Fruit fly (Drosophila melanogaster) whole organism, embryonic: ENCODE data around the gene Spn27A.

ENCODE experiments used
- Asciz ChIP-seq: fragments of 200-800 bp; sonication (Bioruptor generic); optimal IDR thresholded peaks from 2 replicates; lab custom pipeline; 2017; ENCODE audit warnings: missing biosample characterization, mild to moderate bottlenecking, missing genetic modification characterization, missing genetic modification reagents
- BEAF-32 ChIP-seq: fragments of 200-800 bp; sonication (Bioruptor generic); optimal IDR thresholded peaks from 3 replicates; lab custom pipeline; 2017; ENCODE audit warnings: missing biosample characterization, missing genetic modification characterization, mild to moderate bottlenecking, moderate library complexity, missing genetic modification reagents
- BtbVII ChIP-seq: fragments of 200-800 bp; sonication (Bioruptor generic); optimal IDR thresholded peaks from 3 replicates; lab custom pipeline; 2017; ENCODE audit warnings: missing biosample characterization, mild to moderate bottlenecking, missing genetic modification characterization
- CG10654 ChIP-seq: fragments of 200-800 bp; sonication (Bioruptor generic); optimal IDR thresholded peaks from 2 replicates; lab custom pipeline; 2016; ENCODE audit warnings: missing biosample characterization, missing genetic modification characterization
- CG11247 ChIP-seq: fragments of 200-800 bp; sonication (Bioruptor generic); IDR thresholded peaks from 2 replicates; pipeline ENCODE4 v1.3.6; 2022; ENCODE audit warnings: missing biosample characterization, missing genetic modification characterization
- CG11456 ChIP-seq: fragments of 200-800 bp; sonication (Bioruptor generic); IDR thresholded peaks from 3 replicates; pipeline ENCODE4 v1.3.6; 2022; ENCODE audit warnings: missing biosample characterization, missing genetic modification characterization
- CG11560 ChIP-seq: fragments of 200-800 bp; sonication (Bioruptor generic); IDR thresholded peaks from 3 replicates; pipeline ENCODE4 v1.3.6; 2022; ENCODE audit warnings: missing biosample characterization, missing genetic modification characterization
- CG14050 ChIP-seq: fragments of 200-800 bp; sonication (Bioruptor generic); IDR thresholded peaks from 3 replicates; pipeline ENCODE4 v1.3.6; 2022; ENCODE audit warnings: missing biosample characterization, missing genetic modification characterization
- CG16813 ChIP-seq: fragments of 200-800 bp; sonication (Bioruptor generic); IDR thresholded peaks from 3 replicates; pipeline ENCODE4 v1.3.6; 2022; ENCODE audit warnings: missing biosample characterization, missing genetic modification characterization; ENCODE audit not compliant: partially characterized antibody
- CG30431 ChIP-seq: fragments of 200-800 bp; sonication (Bioruptor generic); optimal IDR thresholded peaks from 2 replicates; lab custom pipeline; 2017; ENCODE audit warnings: missing biosample characterization, missing genetic modification characterization
- CG32532 ChIP-seq: fragments of 200-800 bp; sonication (Bioruptor generic); IDR thresholded peaks from 2 replicates; pipeline ENCODE4 v1.3.6; 2022; ENCODE audit warnings: missing biosample characterization, missing genetic modification characterization
- CG33213 ChIP-seq: fragments of 200-800 bp; sonication (Bioruptor generic); optimal IDR thresholded peaks from 3 replicates; lab custom pipeline; 2016; ENCODE audit warnings: missing biosample characterization, missing genetic modification characterization
- CG4617 ChIP-seq: fragments of 200-800 bp; sonication (Bioruptor generic); optimal IDR thresholded peaks from 3 replicates; lab custom pipeline; 2016; ENCODE audit warnings: missing biosample characterization, missing genetic modification characterization, borderline replicate concordance
- CG4820 ChIP-seq: fragments of 200-800 bp; sonication (Bioruptor generic); optimal IDR thresholded peaks from 3 replicates; lab custom pipeline; 2016; ENCODE audit warnings: missing biosample characterization, missing genetic modification characterization
- CG6175 ChIP-seq: fragments of 200-800 bp; sonication (Bioruptor generic); IDR thresholded peaks from 3 replicates; pipeline ENCODE4 v1.3.6; 2022; ENCODE audit warnings: missing biosample characterization, missing genetic modification characterization
- CG8388 ChIP-seq: fragments of 200-800 bp; sonication (Bioruptor generic); optimal IDR thresholded peaks from 2 replicates; lab custom pipeline; 2019; ENCODE audit warnings: missing biosample characterization, mild to moderate bottlenecking, missing genetic modification characterization, moderate library complexity
- Chrac-16 ChIP-seq: fragments of 200-800 bp; sonication (Bioruptor generic); optimal IDR thresholded peaks from 3 replicates; lab custom pipeline; 2016; ENCODE audit warnings: missing biosample characterization, missing genetic modification characterization
- D19B ChIP-seq: fragments of 200-800 bp; sonication (Bioruptor generic); optimal IDR thresholded peaks from 2 replicates; lab custom pipeline; 2017; ENCODE audit warnings: missing biosample characterization, mild to moderate bottlenecking, missing genetic modification characterization
- Dp ChIP-seq: fragments of 200-800 bp; sonication (Bioruptor generic); optimal IDR thresholded peaks from 2 replicates; lab custom pipeline; 2018; ENCODE audit warnings: missing biosample characterization, mild to moderate bottlenecking, missing genetic modification characterization, moderate library complexity
- Dref ChIP-seq: fragments of 200-800 bp; sonication (Bioruptor generic); IDR thresholded peaks from 2 replicates; pipeline ENCODE4 v1.3.6; 2022; ENCODE audit warnings: missing biosample characterization, missing genetic modification characterization
- Hmr ChIP-seq: fragments of 200-800 bp; sonication (Bioruptor generic); optimal IDR thresholded peaks from 3 replicates; lab custom pipeline; 2017; ENCODE audit warnings: mild to moderate bottlenecking, missing biosample characterization, missing genetic modification reagents, missing genetic modification characterization
- Jarid2 ChIP-seq: fragments of 200-800 bp; sonication (Bioruptor generic); optimal IDR thresholded peaks from 3 replicates; lab custom pipeline; 2017; ENCODE audit warnings: mild to moderate bottlenecking, missing biosample characterization, missing genetic modification reagents, missing genetic modification characterization
- Mrtf ChIP-seq: fragments of 200-800 bp; sonication (Bioruptor generic); IDR thresholded peaks from 3 replicates; pipeline ENCODE4 v1.3.6; 2022; ENCODE audit warnings: missing biosample characterization, missing genetic modification characterization
- NK7.1 ChIP-seq: fragments of 200-800 bp; sonication (Bioruptor generic); optimal IDR thresholded peaks from 3 replicates; lab custom pipeline; 2016; ENCODE audit warnings: missing biosample characterization, missing genetic modification characterization
- Neu2 ChIP-seq: fragments of 200-800 bp; sonication (Bioruptor generic); optimal IDR thresholded peaks from 3 replicates; lab custom pipeline; 2016; ENCODE audit warnings: missing biosample characterization, missing genetic modification characterization, borderline replicate concordance
- Poxn ChIP-seq: fragments of 200-800 bp; sonication (Bioruptor generic); IDR thresholded peaks from 2 replicates; pipeline ENCODE4 v1.3.6; 2022; ENCODE audit warnings: missing biosample characterization, missing genetic modification characterization
- Sox100B ChIP-seq: fragments of 200-800 bp; sonication (Bioruptor generic); optimal IDR thresholded peaks from 3 replicates; lab custom pipeline; 2018; ENCODE audit warnings: missing biosample characterization, mild to moderate bottlenecking, missing genetic modification characterization
- Taf1 ChIP-seq: fragments of 200-800 bp; sonication (Bioruptor generic); IDR thresholded peaks from 2 replicates; pipeline ENCODE4 v1.3.6; 2022; ENCODE audit warnings: missing biosample characterization, missing genetic modification characterization
- Xbp1 ChIP-seq: fragments of 200-800 bp; sonication (Bioruptor generic); optimal IDR thresholded peaks from 3 replicates; lab custom pipeline; 2016; ENCODE audit warnings: missing biosample characterization, mild to moderate bottlenecking, missing genetic modification characterization
- ash1 ChIP-seq: fragments of 200-800 bp; sonication (Bioruptor generic); optimal IDR thresholded peaks from 2 replicates; lab custom pipeline; 2018; ENCODE audit warnings: missing biosample characterization, mild to moderate bottlenecking, missing genetic modification characterization
- bigmax ChIP-seq: fragments of 200-800 bp; sonication (Bioruptor generic); optimal IDR thresholded peaks from 2 replicates; lab custom pipeline; 2018; ENCODE audit warnings: missing biosample characterization, mild to moderate bottlenecking, missing genetic modification characterization
- cato ChIP-seq: fragments of 200-800 bp; sonication (Bioruptor generic); optimal IDR thresholded peaks from 2 replicates; lab custom pipeline; 2016; ENCODE audit warnings: missing biosample characterization, missing genetic modification characterization, borderline replicate concordance
- esg ChIP-seq: fragments of 200-800 bp; sonication (Bioruptor generic); conservative IDR thresholded peaks from 2 replicates; pipeline ENCODE4 v1.3.6; 2022; ENCODE audit warnings: missing biosample characterization, missing genetic modification characterization
- exex ChIP-seq: fragments of 200-800 bp; sonication (Bioruptor generic); optimal IDR thresholded peaks from 4 replicates; lab custom pipeline; 2018; ENCODE audit warnings: missing biosample characterization, mild to moderate bottlenecking, missing genetic modification characterization, moderate library complexity
- fru ChIP-seq: fragments of >200 bp; optimal IDR thresholded peaks from 2 replicates; lab custom pipeline; 2017
- grn ChIP-seq: fragments of 200-800 bp; sonication (Bioruptor generic); optimal IDR thresholded peaks from 3 replicates; lab custom pipeline; 2017; ENCODE audit warnings: missing biosample characterization, missing genetic modification characterization
- gsb-n ChIP-seq: fragments of 200-800 bp; sonication (Bioruptor generic); optimal IDR thresholded peaks from 3 replicates; lab custom pipeline; 2018; ENCODE audit warnings: missing biosample characterization, mild to moderate bottlenecking, missing genetic modification characterization
- lab ChIP-seq: fragments of 200-800 bp; sonication (Bioruptor generic); optimal IDR thresholded peaks from 3 replicates; lab custom pipeline; 2017; ENCODE audit warnings: missing biosample characterization, missing genetic modification characterization, mild to moderate bottlenecking, moderate library complexity, missing genetic modification reagents
- maf-S ChIP-seq: fragments of 200-800 bp; sonication (Bioruptor generic); optimal IDR thresholded peaks from 2 replicates; lab custom pipeline; 2016; ENCODE audit warnings: missing biosample characterization, missing genetic modification characterization
- nau ChIP-seq: fragments of 200-800 bp; sonication (Bioruptor generic); optimal IDR thresholded peaks from 3 replicates; lab custom pipeline; 2017; ENCODE audit warnings: missing biosample characterization, mild to moderate bottlenecking, missing genetic modification characterization, missing genetic modification reagents
- odd ChIP-seq: fragments of 200-800 bp; sonication (Bioruptor generic); optimal IDR thresholded peaks from 2 replicates; lab custom pipeline; 2017; ENCODE audit warnings: missing biosample characterization, mild to moderate bottlenecking, missing genetic modification characterization
- onecut ChIP-seq: fragments of 200-800 bp; sonication (Bioruptor generic); IDR thresholded peaks from 2 replicates; pipeline ENCODE4 v1.3.6; 2022; ENCODE audit warnings: missing biosample characterization, missing genetic modification characterization
- p53 ChIP-seq: fragments of 200-800 bp; sonication (Bioruptor generic); optimal IDR thresholded peaks from 2 replicates; lab custom pipeline; 2016; ENCODE audit warnings: missing biosample characterization, missing genetic modification characterization
- shn ChIP-seq: fragments of 200-800 bp; sonication (Bioruptor generic); optimal IDR thresholded peaks from 3 replicates; lab custom pipeline; 2016; ENCODE audit warnings: missing biosample characterization, missing genetic modification characterization
- ssp ChIP-seq: fragments of 200-800 bp; sonication (Bioruptor generic); IDR thresholded peaks from 2 replicates; pipeline ENCODE4 v1.3.6; 2022; ENCODE audit warnings: missing biosample characterization, missing genetic modification characterization
- tap ChIP-seq: fragments of 200-800 bp; optimal IDR thresholded peaks from 3 replicates; lab custom pipeline; 2019; ENCODE audit warnings: missing biosample characterization, mild to moderate bottlenecking, missing genetic modification characterization, moderate library complexity
- zen2 ChIP-seq: fragments of 200-800 bp; sonication (Bioruptor generic); IDR thresholded peaks from 3 replicates; pipeline ENCODE4 v1.3.6; 2022; ENCODE audit warnings: missing biosample characterization, missing genetic modification characterization; ENCODE audit not compliant: partially characterized antibody
- zf30C ChIP-seq: fragments of 200-800 bp; sonication (Bioruptor generic); optimal IDR thresholded peaks from 3 replicates; lab custom pipeline; 2018; ENCODE audit warnings: missing biosample characterization, mild to moderate bottlenecking, missing genetic modification characterization

Spn27A gene

DNA sequence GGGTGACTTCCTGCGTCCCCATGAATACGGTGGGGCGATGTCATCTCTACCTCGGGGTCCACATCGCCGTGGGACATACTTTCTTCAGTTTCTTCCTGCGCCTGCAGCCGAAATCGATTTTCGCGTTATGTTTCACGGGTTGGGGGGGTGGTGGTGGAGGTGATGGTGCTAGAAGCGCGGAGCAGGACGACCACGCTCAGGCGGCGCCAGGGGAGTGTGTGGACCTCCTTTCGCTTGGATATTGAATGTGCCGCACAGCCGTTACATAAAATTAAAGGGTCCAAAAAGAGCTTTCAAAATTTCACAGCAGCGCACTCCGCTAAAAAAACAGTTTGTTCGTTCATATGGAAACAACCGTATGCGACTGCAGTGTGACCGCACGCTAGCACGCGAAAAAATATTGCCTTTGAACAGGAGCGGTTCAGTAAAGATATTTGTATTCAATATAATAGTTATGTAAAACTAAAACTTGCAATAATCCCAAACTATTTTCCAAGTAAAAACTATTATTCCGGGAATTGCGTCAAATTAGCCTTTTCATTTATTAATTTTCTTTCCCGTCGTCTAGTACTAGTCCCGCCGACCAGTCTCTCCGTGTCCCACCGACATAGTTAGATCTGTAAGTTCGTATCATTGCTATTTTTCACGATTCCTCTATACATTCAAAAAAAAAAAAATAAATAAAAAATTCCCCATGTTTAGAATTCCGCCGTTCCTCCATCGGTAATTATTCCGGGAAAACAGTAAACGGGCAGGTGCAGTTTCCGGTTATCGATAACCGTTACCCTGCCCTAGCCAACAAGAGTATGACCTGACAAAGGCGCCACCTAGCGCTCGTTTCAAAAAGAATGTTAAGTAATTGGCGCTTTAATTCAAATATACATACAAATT is 11.1 kb upstream of the Spn27A start, which contains the start of gene Nhe3 (continued):
- TF ChIP-seq tap (tag; lab: Kevin White, UChicago) (no peak), Mrtf (GFP tag; lab: Robert Waterston, UW) (peak; percentile 65; the same call in 2 of the 3 replicates), CG4617 (GFP tag; lab: Kevin White, UChicago) (peak; percentile 73), zen2 (GFP tag; lab: Robert Waterston, UW) (no peak), CG10654 (GFP tag; lab: Kevin White, UChicago) (peak; percentile 81), CG11247 (GFP tag; lab: Robert Waterston, UW) (peak; percentile 80), CG11560 (tag; lab: Robert Waterston, UW) (peak; percentile 68; the same call in 2 of the 3 replicates), bigmax (GFP tag; lab: Kevin White, UChicago) (no peak), odd (GFP tag; lab: Kevin White, UChicago) (peak; percentile 71), CG11456 (peak; percentile 87), CG16813 (GFP tag; lab: Robert Waterston, UW) (peak; percentile 59; the same call in 1 of the 3 replicates), CG33213 (GFP tag; lab: Kevin White, UChicago) (peak; percentile 42), esg (GFP tag; lab: Robert Waterston, UW) (peak; percentile 76), Dref (GFP tag; lab: Robert Waterston, UW) (peak; percentile 83), lab (no peak), CG6175 (GFP tag; lab: Robert Waterston, UW) (0 out of 3 replicates have a peak, but pooled peaks have one; percentile 42), fru (no peak), onecut (GFP tag; lab: Robert Waterston, UW) (peak; percentile 92), cato (GFP tag; lab: Kevin White, UChicago) (peak; percentile 50), Asciz (GFP tag; lab: Kevin White, UChicago) (peak; percentile 51), grn (GFP tag; lab: Kevin White, UChicago) (no peak), CG30431 (peak; percentile 70), CG8388 (GFP tag; lab: Kevin White, UChicago) (peak; percentile 71), Xbp1 (GFP tag; lab: Kevin White, UChicago) (peak; percentile 88), CG14050 (GFP tag; lab: Robert Waterston, UW) (peak; percentile 67; the same call in 2 of the 3 replicates), gsb-n (peak; percentile 69), CG4820 (peak; percentile 75), shn (GFP tag; lab: Kevin White, UChicago) (peak; percentile 78), Hmr (GFP tag; lab: Kevin White, UChicago) (peak; percentile 53), BEAF-32 (GFP tag; lab: Kevin White, UChicago) (peak; percentile 56), BtbVII (GFP tag; lab: Kevin White, UChicago) (peak; percentile 48), Dp (peak; percentile 96), ssp (GFP tag; lab: Robert Waterston, UW) (peak; percentile 66), D19B (GFP tag; lab: Kevin White, UChicago) (peak; percentile 65), CG32532 (GFP tag; lab: Robert Waterston, UW) (peak; percentile 83), Sox100B (GFP tag; lab: Kevin White, UChicago) (peak; percentile 81), maf-S (GFP tag; lab: Kevin White, UChicago) (peak; percentile 59), p53 (no peak), Chrac-16 (GFP tag; lab: Kevin White, UChicago) (peak; percentile 80), zf30C (GFP tag; lab: Kevin White, UChicago) (no peak), ash1 (no peak), Neu2 (GFP tag; lab: Kevin White, UChicago) (no peak), nau (GFP tag; lab: Kevin White, UChicago) (peak; percentile 58), NK7.1 (peak; percentile 71), Jarid2 (GFP tag; lab: Kevin White, UChicago) (peak; percentile 84), Taf1 (GFP tag; lab: Robert Waterston, UW) (peak; percentile 77), Poxn (GFP tag; lab: Robert Waterston, UW) (peak; percentile 60), exex (tag; lab: Kevin White, UChicago) (peak; percentile 45)
